Worm (Caenorhabditis elegans): Measurements from ENCODE around the gene clec-158.

clec-158 gene

DNA sequence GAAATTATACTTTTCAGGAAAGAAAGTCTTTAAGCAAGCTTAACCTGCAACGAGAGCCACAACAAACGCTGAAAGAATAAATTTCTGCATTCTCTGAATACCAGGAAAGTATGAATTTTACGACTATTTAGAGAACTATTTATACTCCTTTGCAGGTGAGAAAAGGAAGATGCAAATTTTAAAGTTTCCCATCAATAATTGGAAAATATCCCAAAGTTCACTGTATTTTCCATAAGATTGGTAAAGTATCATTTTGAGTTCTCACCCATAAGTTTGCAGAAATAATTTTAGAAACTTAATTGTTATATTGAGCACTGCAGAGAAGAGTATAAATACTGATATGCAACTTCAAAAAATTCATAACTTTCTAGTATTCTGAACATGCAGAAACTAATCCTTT lies at the start of gene clec-158:
TSS of gene clec-158 (minus strand) at position 101 of the 400 bp plus-strand sequence.
- no peak for TF ChIP-seq aly-2 (tag; optimal IDR thresholded peaks at IDR 0.05)

DNA sequence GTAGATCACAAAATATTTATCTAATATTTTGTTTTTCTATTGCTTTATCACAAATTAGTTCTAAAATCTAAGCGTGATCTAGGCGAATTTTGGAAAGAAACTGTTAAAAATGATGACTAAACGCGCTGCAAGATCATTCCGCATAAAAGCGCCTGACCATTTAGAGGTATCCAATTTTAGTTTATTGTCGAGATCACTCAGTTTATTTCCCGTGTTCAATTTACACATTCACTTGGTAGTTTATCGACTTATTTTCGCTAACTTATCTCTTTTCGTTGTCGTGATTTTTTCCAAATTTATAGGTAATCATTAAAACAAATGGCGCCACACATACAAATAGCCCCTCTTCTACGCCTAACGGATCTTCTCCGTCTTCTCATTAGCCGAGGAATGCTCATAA lies 47.0 kb upstream of the clec-158 start, which contains the start of gene T07E3.2:
TSS of gene T07E3.2 (plus strand) at position 301 of the 400 bp plus-strand sequence.
- TF ChIP-seq zag-1 (tag; optimal IDR thresholded peaks at IDR 0.05) = no peak
- no peak for TF ChIP-seq ztf-1 (GFP tag; conservative IDR thresholded peaks at IDR 0.05)
- no peak for TF ChIP-seq C34F6.9 (tag; optimal IDR thresholded peaks at IDR 0.05)
- no peak for TF ChIP-seq nhr-21 (tag; optimal IDR thresholded peaks at IDR 0.05)
- TF ChIP-seq aly-2 (tag; optimal IDR thresholded peaks at IDR 0.05) = no peak
- TF ChIP-seq sma-9 (GFP tag; optimal IDR thresholded peaks at IDR 0.05) = no peak
- TF ChIP-seq sma-9 (tag; optimal IDR thresholded peaks at IDR 0.05) = no peak
- no peak for TF ChIP-seq nhr-23 (tag; optimal IDR thresholded peaks at IDR 0.05)
- TF ChIP-seq blmp-1 (tag; optimal IDR thresholded peaks at IDR 0.05; ENCODE audit: insufficient read depth) = no peak
- TF ChIP-seq nhr-12 (tag; optimal IDR thresholded peaks at IDR 0.05) = no peak
- TF ChIP-seq nhr-6 (tag; optimal IDR thresholded peaks at IDR 0.05) = no peak
- TF ChIP-seq ztf-11 (tag; optimal IDR thresholded peaks at IDR 0.05) = no peak
- no peak for TF ChIP-seq crh-2 (tag; optimal IDR thresholded peaks at IDR 0.05)
- no peak for TF ChIP-seq ceh-82 (tag; optimal IDR thresholded peaks at IDR 0.05)
- TF ChIP-seq elt-1 (tag; optimal IDR thresholded peaks at IDR 0.05) = no peak
- TF ChIP-seq nhr-11 (tag; optimal IDR thresholded peaks at IDR 0.05) = no peak
- no peak for TF ChIP-seq mdl-1 (tag; optimal IDR thresholded peaks at IDR 0.05)
- no peak for TF ChIP-seq ama-1 (optimal IDR thresholded peaks at IDR 0.05)
- TF ChIP-seq mbf-1 (tag; optimal IDR thresholded peaks at IDR 0.05) = no peak
- no peak for TF ChIP-seq fos-1 (tag; optimal IDR thresholded peaks at IDR 0.05)
- no peak for TF ChIP-seq dmd-4 (tag; optimal IDR thresholded peaks at IDR 0.05)

DNA sequence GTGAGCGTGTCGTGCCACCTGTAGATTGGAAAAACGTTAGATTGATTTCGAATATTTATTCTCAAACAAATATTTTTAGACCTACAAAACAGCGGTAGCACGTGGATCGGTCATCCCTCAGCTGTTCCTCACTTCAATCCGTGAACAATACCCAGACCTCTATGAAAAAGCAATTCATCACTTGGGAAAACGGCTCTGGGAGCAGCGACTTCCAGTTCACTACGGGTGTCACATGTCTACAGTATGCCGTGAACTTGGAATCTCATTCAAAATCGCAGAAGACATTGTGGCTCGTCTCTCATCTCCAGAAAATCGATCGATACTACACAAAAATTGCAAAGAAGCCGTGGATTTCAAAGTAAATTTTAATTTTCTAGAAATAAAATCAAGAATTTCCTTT lies 45.1 kb upstream of the clec-158 start:
- TF ChIP-seq gmeb-1 (tag; optimal IDR thresholded peaks at IDR 0.05) (no peak), lsy-2 (tag; optimal IDR thresholded peaks at IDR 0.05) (peak in 1 of 2 experiments; percentile 26), blmp-1 (tag; optimal IDR thresholded peaks at IDR 0.05; ENCODE audit: insufficient read depth) (no peak), alr-1 (tag; optimal IDR thresholded peaks at IDR 0.05) (no peak), Y55F3AM.14 (GFP tag; optimal IDR thresholded peaks at IDR 0.05) (no peak)

- TF ChIP-seq lsy-2 (tag; optimal IDR thresholded peaks at IDR 0.05) (peak in 1 of 2 experiments; percentile 11), mbf-1 (tag; optimal IDR thresholded peaks at IDR 0.05) (no peak), nhr-129 (tag; optimal IDR thresholded peaks at IDR 0.05) (peak; percentile 2), fos-1 (tag; optimal IDR thresholded peaks at IDR 0.05) (peak; percentile 65), peb-1 (tag; optimal IDR thresholded peaks at IDR 0.05) (no peak), unc-55 (GFP tag; optimal IDR thresholded peaks at IDR 0.05) (peak; percentile 13), C34F6.9 (tag; optimal IDR thresholded peaks at IDR 0.05) (peak; percentile 52), sma-9 (GFP tag; optimal IDR thresholded peaks at IDR 0.05) (peak; percentile 2), sma-9 (tag; optimal IDR thresholded peaks at IDR 0.05) (no peak)
These were observed 43.9 kb upstream of the clec-158 start, which contains the start of the genes brc-2 and T07E3.3 for ce11 chrIII:6903056-6903977. Gene brc-2 (minus strand): TSS chrIII:6903106. Gene T07E3.3 (plus strand): TSS chrIII:6903877.

ce11 chrIII:6900609-6901008 lies 41.2 kb upstream of the clec-158 start:
- no peak for TF ChIP-seq nhr-129 (tag; optimal IDR thresholded peaks at IDR 0.05)
- TF ChIP-seq unc-62 (GFP tag; optimal IDR thresholded peaks at IDR 0.05) = no peak
- TF ChIP-seq skn-1 (tag; optimal IDR thresholded peaks at IDR 0.05) = no peak
- TF ChIP-seq elt-1 (tag; optimal IDR thresholded peaks at IDR 0.05) = no peak
- TF ChIP-seq ama-1 (optimal IDR thresholded peaks at IDR 0.05) = no peak
- no peak for TF ChIP-seq fos-1 (tag; optimal IDR thresholded peaks at IDR 0.05)
- no peak for TF ChIP-seq lin-39 (tag; optimal IDR thresholded peaks at IDR 0.05)
- no peak for TF ChIP-seq lin-13 (GFP tag; optimal IDR thresholded peaks at IDR 0.05)

All from whole organism, L2 larva.